Fruit fly (Drosophila melanogaster) whole organism, embryonic: Measurements from ENCODE around the gene Adh.

ENCODE experiments used
- BtbVII ChIP-seq: fragments of 200-800 bp; sonication (Bioruptor generic); optimal IDR thresholded peaks from 3 replicates; lab custom pipeline; 2017; ENCODE audit warnings: missing biosample characterization, mild to moderate bottlenecking, missing genetic modification characterization
- CG11504 ChIP-seq: fragments of 200-800 bp; sonication (Bioruptor generic); optimal IDR thresholded peaks from 3 replicates; lab custom pipeline; 2019; ENCODE audit warnings: missing biosample characterization, mild to moderate bottlenecking, missing genetic modification characterization, moderate library complexity
- CG15269 ChIP-seq: fragments of 200-800 bp; sonication (Bioruptor generic); optimal IDR thresholded peaks from 2 replicates; lab custom pipeline; 2018; ENCODE audit warnings: missing biosample characterization, mild to moderate bottlenecking, missing genetic modification characterization, moderate library complexity
- CG1602 ChIP-seq: fragments of 200-800 bp; sonication (Bioruptor generic); optimal IDR thresholded peaks from 3 replicates; lab custom pipeline; 2016; ENCODE audit warnings: missing biosample characterization, missing genetic modification characterization
- CG1603 ChIP-seq: fragments of 200-800 bp; sonication (Bioruptor generic); optimal IDR thresholded peaks from 2 replicates; lab custom pipeline; 2019; ENCODE audit warnings: missing biosample characterization, mild to moderate bottlenecking, missing genetic modification characterization, moderate library complexity
- CG17612 ChIP-seq: fragments of 200-800 bp; sonication (Bioruptor generic); IDR thresholded peaks from 2 replicates; pipeline ENCODE4 v1.3.6; 2022; ENCODE audit warnings: missing biosample characterization, missing genetic modification characterization
- CG17802 ChIP-seq: fragments of 200-800 bp; sonication (Bioruptor generic); optimal IDR thresholded peaks from 2 replicates; lab custom pipeline; 2018; ENCODE audit warnings: missing biosample characterization, mild to moderate bottlenecking, missing genetic modification characterization, moderate library complexity
- CG18011 ChIP-seq: fragments of 200-800 bp; sonication (Bioruptor generic); optimal IDR thresholded peaks from 2 replicates; lab custom pipeline; 2017; ENCODE audit warnings: missing biosample characterization, missing genetic modification characterization, mild to moderate bottlenecking, moderate library complexity, missing genotype
- CG18764 ChIP-seq: fragments of 200-800 bp; sonication (Bioruptor generic); optimal IDR thresholded peaks from 3 replicates; lab custom pipeline; 2016; ENCODE audit warnings: missing biosample characterization, missing genetic modification characterization
- CG2116 ChIP-seq: fragments of 200-800 bp; sonication (Bioruptor generic); optimal IDR thresholded peaks from 3 replicates; lab custom pipeline; 2018; ENCODE audit warnings: missing biosample characterization, mild to moderate bottlenecking, missing genetic modification characterization
- CG3407 ChIP-seq: fragments of 200-800 bp; sonication (Bioruptor generic); optimal IDR thresholded peaks from 2 replicates; lab custom pipeline; 2018; ENCODE audit warnings: missing biosample characterization, mild to moderate bottlenecking, missing genetic modification characterization
- CG4360 ChIP-seq: fragments of 200-800 bp; sonication (Bioruptor generic); IDR thresholded peaks from 2 replicates; pipeline ENCODE4 v1.3.6; 2022; ENCODE audit warnings: missing biosample characterization, missing genetic modification characterization
- CG4404 ChIP-seq: fragments of 200-800 bp; sonication (Bioruptor generic); IDR thresholded peaks from 2 replicates; pipeline ENCODE4 v1.3.6; 2022; ENCODE audit warnings: missing biosample characterization, missing genetic modification characterization
- CG7839 ChIP-seq: fragments of 200-800 bp; sonication (Bioruptor generic); optimal IDR thresholded peaks from 3 replicates; lab custom pipeline; 2018; ENCODE audit warnings: missing biosample characterization, mild to moderate bottlenecking, missing genetic modification characterization, moderate library complexity
- CG9609 ChIP-seq: fragments of 200-800 bp; sonication (Bioruptor generic); optimal IDR thresholded peaks from 3 replicates; lab custom pipeline; 2016; ENCODE audit warnings: missing biosample characterization, missing genetic modification characterization
- CG9797 ChIP-seq: fragments of 200-800 bp; sonication (Bioruptor generic); optimal IDR thresholded peaks from 3 replicates; lab custom pipeline; 2018; ENCODE audit warnings: missing biosample characterization, mild to moderate bottlenecking, missing genetic modification characterization
- Dll ChIP-seq: fragments of 200-800 bp; sonication (Bioruptor generic); IDR thresholded peaks from 4 replicates; pipeline ENCODE4 v1.3.6; 2022; ENCODE audit warnings: missing biosample characterization, missing genetic modification characterization; ENCODE audit not compliant: partially characterized antibody
- Drgx ChIP-seq: fragments of 200-800 bp; sonication (Bioruptor generic); IDR thresholded peaks from 2 replicates; pipeline ENCODE4 v1.3.6; 2022; ENCODE audit warnings: missing biosample characterization, missing genetic modification characterization
- Eip74EF ChIP-seq, 2 experiments: fragments of 200-800 bp in 1 of 2; fragments of >200 bp in 1 of 2; sonication (Bioruptor generic) in 1 of 2; optimal IDR thresholded peaks; 2 replicates each; lab custom pipeline; 2017 to 2019; ENCODE audit warnings: missing biosample characterization in 2 of 2, missing genetic modification characterization in 2 of 2, mild to moderate bottlenecking in 1 of 2, moderate library complexity in 1 of 2
- Ets65A ChIP-seq: fragments of 200-800 bp; sonication (Bioruptor generic); peaks from one replicate; lab custom pipeline; 2016; ENCODE audit warnings: missing biosample characterization, missing genetic modification characterization
- HLH3B ChIP-seq: fragments of 200-800 bp; sonication (Bioruptor generic); IDR thresholded peaks from 2 replicates; pipeline ENCODE4 v1.3.6; 2022; ENCODE audit warnings: missing biosample characterization, missing genetic modification characterization
- HLH54F ChIP-seq: fragments of 200-800 bp; sonication (Bioruptor generic); optimal IDR thresholded peaks from 3 replicates; lab custom pipeline; 2016; ENCODE audit warnings: missing biosample characterization, missing genetic modification characterization
- Jarid2 ChIP-seq: fragments of 200-800 bp; sonication (Bioruptor generic); optimal IDR thresholded peaks from 3 replicates; lab custom pipeline; 2017; ENCODE audit warnings: mild to moderate bottlenecking, missing biosample characterization, missing genetic modification reagents, missing genetic modification characterization
- Lim3 ChIP-seq: fragments of 200-800 bp; sonication (Bioruptor generic); IDR thresholded peaks from 2 replicates; pipeline ENCODE4 v1.3.6; 2022; ENCODE audit warnings: missing biosample characterization, missing genetic modification characterization
- Med ChIP-seq: fragments of 200-800 bp; sonication (Bioruptor generic); peaks from one replicate; lab custom pipeline; 2016; ENCODE audit warnings: missing biosample characterization, missing genetic modification characterization, mild to moderate bottlenecking, inconsistent platforms, moderate library complexity
- Oaz ChIP-seq: fragments of 200-800 bp; sonication (Bioruptor generic); IDR thresholded peaks from 2 replicates; pipeline ENCODE4 v1.3.6; 2022; ENCODE audit warnings: missing biosample characterization, missing genetic modification characterization
- Poxn ChIP-seq: fragments of 200-800 bp; sonication (Bioruptor generic); IDR thresholded peaks from 2 replicates; pipeline ENCODE4 v1.3.6; 2022; ENCODE audit warnings: missing biosample characterization, missing genetic modification characterization
- Rfx ChIP-seq: fragments of 200-800 bp; sonication (Bioruptor generic); IDR thresholded peaks from 2 replicates; pipeline ENCODE4 v1.3.6; 2022; ENCODE audit warnings: missing biosample characterization, missing genetic modification characterization
- Sox100B ChIP-seq: fragments of 200-800 bp; sonication (Bioruptor generic); optimal IDR thresholded peaks from 3 replicates; lab custom pipeline; 2018; ENCODE audit warnings: missing biosample characterization, mild to moderate bottlenecking, missing genetic modification characterization
- Sox102F ChIP-seq: fragments of 200-800 bp; sonication (Bioruptor generic); optimal IDR thresholded peaks from 2 replicates; lab custom pipeline; 2018; ENCODE audit warnings: missing biosample characterization, mild to moderate bottlenecking, missing genetic modification characterization, moderate library complexity
- Ssrp ChIP-seq: fragments of 200-800 bp; sonication (Bioruptor generic); optimal IDR thresholded peaks from 2 replicates; lab custom pipeline; 2018; ENCODE audit warnings: missing biosample characterization, mild to moderate bottlenecking, missing genetic modification characterization, moderate library complexity
- Vsx1 ChIP-seq: fragments of 200-800 bp; sonication (Bioruptor generic); optimal IDR thresholded peaks from 2 replicates; lab custom pipeline; 2017; ENCODE audit warnings: missing biosample characterization, mild to moderate bottlenecking, missing genetic modification characterization, missing genetic modification reagents
- bsh ChIP-seq, 2 experiments: fragments of 200-800 bp; sonication (Bioruptor generic); optimal IDR thresholded peaks; 2 replicates each; lab custom pipeline; 2017 to 2018; ENCODE audit warnings: mild to moderate bottlenecking in 2 of 2, missing biosample characterization in 2 of 2, missing genetic modification characterization in 2 of 2, moderate library complexity in 1 of 2
- esg ChIP-seq: fragments of 200-800 bp; sonication (Bioruptor generic); conservative IDR thresholded peaks from 2 replicates; pipeline ENCODE4 v1.3.6; 2022; ENCODE audit warnings: missing biosample characterization, missing genetic modification characterization
- gt ChIP-seq: fragments of 200-800 bp; sonication (Bioruptor generic); IDR thresholded peaks from 2 replicates; pipeline ENCODE4 v1.3.6; 2022; ENCODE audit warnings: missing biosample characterization, missing genetic modification characterization
- ham ChIP-seq: fragments of 200-800 bp; sonication (Bioruptor generic); IDR thresholded peaks from 2 replicates; pipeline ENCODE4 v1.3.6; 2022; ENCODE audit warnings: missing biosample characterization, missing genetic modification characterization
- hbn ChIP-seq: fragments of 200-800 bp; sonication (Bioruptor generic); IDR thresholded peaks from 2 replicates; pipeline ENCODE4 v1.3.6; 2022; ENCODE audit warnings: missing biosample characterization, missing genetic modification characterization; ENCODE audit not compliant: partially characterized antibody
- jigr1 ChIP-seq: fragments of 200-800 bp; sonication (Bioruptor generic); IDR thresholded peaks from 3 replicates; pipeline ENCODE4 v1.3.6; 2022; ENCODE audit warnings: missing biosample characterization, missing genetic modification characterization
- klu ChIP-seq: fragments of 200-800 bp; sonication (Bioruptor generic); IDR thresholded peaks from 2 replicates; pipeline ENCODE4 v1.3.6; 2022; ENCODE audit warnings: missing biosample characterization, missing genetic modification characterization
- kni ChIP-seq: fragments of 200-800 bp; sonication (Bioruptor generic); optimal IDR thresholded peaks from 3 replicates; lab custom pipeline; 2017; ENCODE audit warnings: mild to moderate bottlenecking, missing biosample characterization, missing genetic modification reagents, missing genetic modification characterization
- luna ChIP-seq: fragments of 200-800 bp; sonication (Bioruptor generic); optimal IDR thresholded peaks from 2 replicates; lab custom pipeline; 2016; ENCODE audit warnings: missing biosample characterization, missing genetic modification characterization
- prd ChIP-seq, 3 experiments: fragments of >200 bp in 2 of 3; fragments of 200-800 bp in 1 of 3; sonication (Bioruptor generic) in 1 of 3; optimal IDR thresholded peaks in 2 of 3; IDR thresholded peaks in 1 of 3; 2 replicates in 2 of 3; 3 replicates in 1 of 3; pipeline versions ENCODE4 v1.3.6 to Lab custom; 2017 to 2022; ENCODE audit warnings: missing biosample characterization in 1 of 3, missing genetic modification characterization in 1 of 3
- sens ChIP-seq: fragments of 200-800 bp; sonication (Bioruptor generic); peaks from one replicate; lab custom pipeline; 2016; ENCODE audit warnings: missing biosample characterization, missing genetic modification characterization
- toy ChIP-seq: fragments of 200-800 bp; sonication (Bioruptor generic); IDR thresholded peaks from 2 replicates; pipeline ENCODE4 v1.3.6; 2022; ENCODE audit warnings: missing biosample characterization, missing genetic modification characterization
- vvl ChIP-seq: fragments of 200-800 bp; sonication (Bioruptor generic); IDR thresholded peaks from 2 replicates; pipeline ENCODE4 v1.3.6; 2022; ENCODE audit warnings: missing biosample characterization, missing genetic modification characterization
- zen ChIP-seq: fragments of 200-800 bp; sonication (Bioruptor generic); optimal IDR thresholded peaks from 3 replicates; lab custom pipeline; 2018; ENCODE audit warnings: missing biosample characterization, mild to moderate bottlenecking, missing genetic modification characterization, moderate library complexity

Gene Adh

dm6 chr2L:14622182-14622581 is 6.8 kb downstream of the Adh start (continued):
- TF ChIP-seq Vsx1 (GFP tag; lab: Kevin White, UChicago) (no peak), ham (GFP tag; lab: Robert Waterston, UW) (no peak), Poxn (no peak), esg (GFP tag; lab: Robert Waterston, UW) (no peak), CG18764 (GFP tag; lab: Kevin White, UChicago) (no peak), Rfx (GFP tag; lab: Robert Waterston, UW) (no peak), CG1602 (peak; percentile 43), Eip74EF (GFP tag; optimal IDR thresholded peaks at IDR 0.05; lab: Kevin White, UChicago) (no peak), CG2116 (no peak), CG17802 (tag; lab: Kevin White, UChicago) (peak; percentile 18), Ssrp (tag; lab: Kevin White, UChicago) (peak; percentile 36), klu (GFP tag; lab: Robert Waterston, UW) (0 out of 2 replicates have a peak, but pooled peaks have one; percentile 10), jigr1 (GFP tag; lab: Robert Waterston, UW) (no peak), Lim3 (GFP tag; lab: Robert Waterston, UW) (no peak), gt (GFP tag; lab: Robert Waterston, UW) (no peak), CG17612 (GFP tag; lab: Robert Waterston, UW) (no peak), HLH54F (no peak), toy (GFP tag; lab: Robert Waterston, UW) (no peak), Oaz (no peak), vvl (GFP tag; lab: Robert Waterston, UW) (peak; percentile 74), kni (GFP tag; lab: Kevin White, UChicago) (no peak), CG7839 (peak; percentile 53), luna (GFP tag; lab: Kevin White, UChicago) (no peak), CG15269 (tag; lab: Kevin White, UChicago) (peak; percentile 5), CG9609 (GFP tag; lab: Kevin White, UChicago) (peak; percentile 39), CG18011 (GFP tag; lab: Kevin White, UChicago) (no peak), CG3407 (no peak)
- TF ChIP-seq, all 482 proteins: peak for 173

DNA sequence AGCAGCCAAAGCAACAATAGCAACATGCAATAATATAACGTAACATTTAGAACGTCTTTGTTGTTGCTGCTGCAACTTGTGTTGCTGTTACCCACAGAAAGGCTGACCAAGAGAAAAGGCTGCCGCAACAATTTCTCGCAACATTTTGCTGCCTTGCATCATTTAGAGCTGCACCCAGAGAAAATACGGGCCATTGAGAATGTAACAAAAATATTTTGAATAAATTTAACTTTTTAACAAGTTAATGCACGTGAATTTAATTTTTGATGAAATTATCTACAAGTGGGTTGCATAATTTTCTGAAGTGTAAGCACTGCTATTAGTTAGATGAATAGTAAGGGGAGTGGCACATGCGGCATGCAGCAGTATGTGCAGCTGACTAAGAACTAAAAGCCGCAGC is 8.5 kb downstream of the Adh start:
- TF ChIP-seq sens (GFP tag; lab: Kevin White, UChicago), result peak; percentile 77
- TF ChIP-seq HLH3B (GFP tag; lab: Robert Waterston, UW), result 0 out of 2 replicates have a peak, but pooled peaks have one; percentile 14
- TF ChIP-seq Sox102F, result peak; percentile 18
- TF ChIP-seq zen (tag; lab: Kevin White, UChicago), result no peak
- TF ChIP-seq Dll (GFP tag; lab: Robert Waterston, UW), result no peak
- peak; percentile 87 for TF ChIP-seq CG11504
- peak; percentile 21 for TF ChIP-seq CG1603 (tag; lab: Kevin White, UChicago)
- TF ChIP-seq BtbVII, result no peak
- no peak for TF ChIP-seq Jarid2 (GFP tag; lab: Kevin White, UChicago)
- TF ChIP-seq CG9797 (GFP tag; lab: Kevin White, UChicago), result no peak
- peak; percentile 32 for TF ChIP-seq Ets65A (GFP tag; lab: Kevin White, UChicago)
- TF ChIP-seq prd (optimal IDR thresholded peaks at IDR 0.05; lab: Kevin White, UChicago), result no peak
- 0 out of 3 replicates have a peak, but pooled peaks have one; percentile 15 for TF ChIP-seq prd (GFP tag; IDR thresholded peaks at IDR 0.05; lab: Robert Waterston, UW)
- TF ChIP-seq bsh (GFP tag; optimal IDR thresholded peaks at IDR 0.05; lab: Kevin White, UChicago), result peak; percentile 34 to 38
- TF ChIP-seq CG4404 (GFP tag; lab: Robert Waterston, UW), result peak; percentile 31; the same call in 1 of the 2 replicates
- TF ChIP-seq Sox100B (GFP tag; lab: Kevin White, UChicago), result no peak
- TF ChIP-seq Drgx (GFP tag; lab: Robert Waterston, UW), result peak; percentile 81
- peak; percentile 17 for TF ChIP-seq Med (GFP tag; lab: Kevin White, UChicago)
- no peak for TF ChIP-seq hbn (GFP tag; lab: Robert Waterston, UW)
- TF ChIP-seq CG4360 (GFP tag; lab: Robert Waterston, UW), result 0 out of 2 replicates have a peak, but pooled peaks have one; percentile 41
- TF ChIP-seq, all 482 proteins: peak for 12
